Fruit fly (Drosophila melanogaster) whole organism: ENCODE results near the gene Galphaf.

ENCODE experiments used
- CG8478 ChIP-seq: fragments of >200 bp; optimal IDR thresholded peaks from 2 replicates; lab custom pipeline; 2018; ENCODE audit warnings: inconsistent platforms
- Dll ChIP-seq: fragments of >200 bp; optimal IDR thresholded peaks from 2 replicates; lab custom pipeline; 2017
- EcR ChIP-seq, 2 experiments: fragments of >200 bp; optimal IDR thresholded peaks; 2 replicates each; lab custom pipeline; 2017; ENCODE audit warnings: missing biosample characterization in 2 of 2, missing genetic modification characterization in 2 of 2, missing genetic modification reagents in 2 of 2
- pan ChIP-seq: fragments of >200 bp; optimal IDR thresholded peaks from 2 replicates; lab custom pipeline; 2017
- psq ChIP-seq: fragments of >200 bp; optimal IDR thresholded peaks from 2 replicates; lab custom pipeline; 2017
- usp ChIP-seq: fragments of >200 bp; optimal IDR thresholded peaks from 2 replicates; lab custom pipeline; 2017; ENCODE audit warnings: missing biosample characterization, missing genetic modification characterization, mixed read lengths

The Galphaf gene

DNA sequence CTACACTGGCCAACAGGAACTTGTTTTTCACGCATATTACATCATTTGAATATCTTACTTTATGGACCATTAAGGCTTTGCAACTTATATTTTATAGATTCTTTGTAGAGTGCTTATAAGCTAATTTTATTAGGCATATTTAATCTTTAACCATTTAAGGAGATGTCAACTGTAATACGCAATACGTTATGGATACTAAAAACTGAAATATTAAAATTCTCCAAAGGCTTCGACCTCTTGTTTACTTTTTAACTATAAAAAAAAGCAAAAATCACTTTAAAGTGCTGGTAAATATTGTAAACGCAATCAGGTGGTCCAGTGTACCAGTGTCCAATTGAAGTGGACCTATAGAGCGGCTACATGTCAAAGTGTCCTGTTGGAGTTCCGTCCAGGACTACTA is 10.7 kb downstream of the Galphaf start:
- TF ChIP-seq Dll (no peak), pan (no peak), usp (no peak), EcR (GFP tag; optimal IDR thresholded peaks at IDR 0.05; lab: Kevin White, UChicago) (no peak), psq (no peak), CG8478 (no peak)

- TF ChIP-seq usp, result no peak
- TF ChIP-seq EcR (GFP tag; optimal IDR thresholded peaks at IDR 0.05; lab: Kevin White, UChicago), result no peak
- no peak for TF ChIP-seq pan
- TF ChIP-seq CG8478, result no peak
- TF ChIP-seq psq, result no peak
- no peak for TF ChIP-seq Dll
These were observed 14.1 kb downstream of the Galphaf start for dm6 chr3L:16653679-16654078.

- no peak for TF ChIP-seq Dll
- TF ChIP-seq psq, result no peak
- TF ChIP-seq EcR (GFP tag; optimal IDR thresholded peaks at IDR 0.05; lab: Kevin White, UChicago), result no peak
- TF ChIP-seq usp, result no peak
These were observed 15.2 kb downstream of the Galphaf start for dm6 chr3L:16652531-16652930.

dm6 chr3L:16651127-16651526 is 16.6 kb downstream of the Galphaf start:
- TF ChIP-seq usp (no peak), Dll (no peak), psq (no peak), pan (no peak), EcR (GFP tag; optimal IDR thresholded peaks at IDR 0.05; lab: Kevin White, UChicago) (no peak), CG8478 (no peak)

DNA sequence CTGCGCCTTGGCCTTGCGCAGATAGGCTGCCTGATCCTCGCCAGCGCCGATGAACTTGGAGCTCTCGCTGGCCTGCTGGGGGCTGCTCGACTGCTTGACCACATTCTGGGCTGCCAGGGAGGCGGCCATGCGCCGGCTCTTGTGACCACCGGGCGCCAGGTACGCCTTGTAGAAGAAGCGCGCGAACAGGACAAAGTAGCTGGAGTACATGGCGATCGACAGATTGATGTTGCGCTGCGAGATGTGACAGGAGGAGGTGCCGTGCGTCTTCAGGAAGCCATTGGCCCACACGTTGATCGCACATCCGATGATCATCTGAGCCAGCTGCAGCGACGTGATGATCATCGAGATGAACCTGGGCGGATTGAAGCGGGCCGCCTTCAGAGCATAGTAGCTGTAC is 17.7 kb downstream of the Galphaf start:
- TF ChIP-seq CG8478, result no peak
- no peak for TF ChIP-seq usp
- no peak for TF ChIP-seq EcR (GFP tag; optimal IDR thresholded peaks at IDR 0.05; lab: Kevin White, UChicago)
- TF ChIP-seq Dll, result no peak
- no peak for TF ChIP-seq psq
- TF ChIP-seq pan, result no peak

dm6 chr3L:16647578-16648113 is 20.1 kb downstream of the Galphaf start, which contains the start of gene Abl:
Abl (minus strand) TSS chr3L:16647882.
- TF ChIP-seq Dll (no peak), EcR (GFP tag; optimal IDR thresholded peaks at IDR 0.05; lab: Kevin White, UChicago) (no peak), psq (no peak), pan (no peak), usp (no peak), CG8478 (no peak)

dm6 chr3L:16646865-16647459 is 20.8 kb downstream of the Galphaf start:
- no peak for TF ChIP-seq CG8478
- TF ChIP-seq Dll, result no peak
- TF ChIP-seq psq, result no peak
- TF ChIP-seq pan, result no peak
- no peak for TF ChIP-seq usp
- no peak for TF ChIP-seq EcR (GFP tag; optimal IDR thresholded peaks at IDR 0.05; lab: Kevin White, UChicago)

DNA sequence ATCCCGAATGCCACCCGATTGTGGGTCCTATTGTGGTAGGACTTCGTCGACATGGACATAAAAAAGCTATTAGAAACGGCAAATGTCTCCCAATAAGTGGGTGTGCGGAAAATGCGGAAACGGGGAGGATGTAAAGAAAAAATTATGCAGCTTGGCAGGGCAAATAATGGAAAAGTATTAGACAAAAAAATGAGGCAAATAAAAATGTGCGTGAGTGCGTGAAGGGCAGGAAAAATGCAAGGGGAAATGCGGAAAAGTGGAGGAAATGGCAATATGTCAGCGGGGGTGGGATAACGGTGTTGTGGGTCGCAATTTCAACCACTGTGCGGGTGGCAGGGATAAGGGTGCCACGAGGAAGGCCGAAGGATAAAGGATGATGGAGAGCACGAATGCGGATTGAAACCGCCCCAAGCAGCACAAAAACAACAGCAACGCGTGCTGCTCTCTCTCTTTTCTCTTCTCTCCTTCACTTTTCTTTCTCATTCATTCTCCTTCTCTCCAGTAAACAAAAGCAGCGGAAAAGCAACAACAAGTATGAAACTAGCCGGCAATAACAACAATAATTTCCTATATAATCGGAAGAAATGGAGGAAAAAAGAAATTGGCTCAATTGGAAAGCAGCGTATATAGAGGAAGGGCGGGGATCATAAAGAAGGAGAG is 22.3 kb downstream of the Galphaf start:
- no peak for TF ChIP-seq CG8478
- no peak for TF ChIP-seq psq
- no peak for TF ChIP-seq usp
- no peak for TF ChIP-seq EcR (GFP tag; optimal IDR thresholded peaks at IDR 0.05; lab: Kevin White, UChicago)
- TF ChIP-seq pan, result no peak
- TF ChIP-seq Dll, result no peak

dm6 chr3L:16644505-16644904 is 23.2 kb downstream of the Galphaf start:
- TF ChIP-seq pan, result no peak
- no peak for TF ChIP-seq CG8478
- no peak for TF ChIP-seq EcR (GFP tag; optimal IDR thresholded peaks at IDR 0.05; lab: Kevin White, UChicago)
- TF ChIP-seq Dll, result no peak
- no peak for TF ChIP-seq psq
- no peak for TF ChIP-seq usp

dm6 chr3L:16642954-16643353 is 24.8 kb downstream of the Galphaf start:
- no peak for TF ChIP-seq usp
- TF ChIP-seq Dll, result no peak
- no peak for TF ChIP-seq EcR (GFP tag; optimal IDR thresholded peaks at IDR 0.05; lab: Kevin White, UChicago)
- no peak for TF ChIP-seq pan
- no peak for TF ChIP-seq CG8478
- no peak for TF ChIP-seq psq

DNA sequence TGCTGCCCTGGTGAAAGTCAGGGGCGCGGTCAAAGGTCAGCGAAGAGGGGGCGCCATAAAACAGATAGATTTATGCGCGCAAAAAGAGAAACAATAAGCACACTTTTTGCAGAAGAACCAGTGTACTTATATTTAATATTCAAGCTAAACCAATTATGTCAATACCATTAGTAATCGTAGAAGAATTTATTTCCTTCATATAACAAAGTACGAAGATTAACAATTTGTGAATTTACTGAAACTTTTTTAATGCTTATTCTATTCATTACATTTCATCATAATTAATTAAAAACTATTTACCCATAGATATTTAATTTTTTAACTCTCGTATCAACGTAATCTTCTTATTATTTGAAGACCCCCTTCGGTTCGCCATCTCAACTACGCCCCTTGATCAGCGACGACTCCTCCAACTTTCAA is 25.6 kb downstream of the Galphaf start:
- no peak for TF ChIP-seq usp
- no peak for TF ChIP-seq EcR (GFP tag; optimal IDR thresholded peaks at IDR 0.05; lab: Kevin White, UChicago)
- no peak for TF ChIP-seq CG8478
- no peak for TF ChIP-seq psq
- TF ChIP-seq pan, result no peak
- no peak for TF ChIP-seq Dll

DNA sequence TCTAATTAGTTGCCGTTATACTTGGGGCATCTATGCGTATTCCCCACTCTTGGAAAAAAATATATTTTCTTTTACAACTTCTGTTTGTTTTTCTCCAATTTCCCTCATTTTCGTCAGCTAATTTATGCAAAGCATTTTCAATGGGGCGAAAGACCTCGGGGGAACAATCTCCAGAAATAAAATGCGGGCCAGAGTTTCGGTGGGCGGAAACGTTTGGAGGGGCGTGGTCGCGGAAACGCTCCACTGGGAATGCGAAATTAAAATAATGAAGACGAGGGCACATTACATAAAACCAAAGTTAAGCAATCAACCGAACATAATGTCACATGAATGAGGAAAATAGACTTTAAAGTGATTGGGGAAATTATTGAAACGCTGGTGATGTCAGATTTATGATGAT is 26.6 kb downstream of the Galphaf start:
- no peak for TF ChIP-seq psq
- TF ChIP-seq CG8478, result no peak
- no peak for TF ChIP-seq pan
- no peak for TF ChIP-seq EcR (GFP tag; optimal IDR thresholded peaks at IDR 0.05; lab: Kevin White, UChicago)
- TF ChIP-seq Dll, result no peak
- TF ChIP-seq usp, result no peak

DNA sequence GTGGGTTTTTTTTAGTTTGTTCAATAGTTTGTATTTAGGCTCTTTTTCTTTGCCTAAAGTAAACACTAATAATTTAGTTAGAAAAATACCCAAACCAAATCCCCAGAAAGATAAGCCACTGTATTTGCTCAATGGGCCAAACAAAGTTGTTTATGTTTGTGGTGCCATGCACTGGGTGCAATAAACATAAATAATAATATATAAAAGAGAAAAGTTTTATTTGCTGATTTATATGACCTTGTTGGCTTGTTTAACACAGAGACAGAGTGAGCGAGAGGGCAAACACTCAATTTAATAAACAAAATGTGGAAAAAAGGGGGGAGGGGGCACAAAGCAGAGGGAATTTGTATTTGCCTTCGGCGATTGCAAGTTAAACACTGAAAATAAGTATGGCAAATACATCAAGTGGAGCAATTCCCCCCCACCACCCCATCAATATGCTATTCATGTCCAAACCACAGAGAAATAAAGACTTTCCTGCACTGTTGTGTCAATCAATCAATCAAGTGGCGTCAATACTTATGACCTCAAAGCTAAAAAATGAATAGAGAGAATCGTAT is 27.1 kb downstream of the Galphaf start:
- TF ChIP-seq psq (no peak), pan (no peak), EcR (GFP tag; optimal IDR thresholded peaks at IDR 0.05; lab: Kevin White, UChicago) (no peak), usp (no peak), Dll (no peak), CG8478 (no peak)
